Fruit fly (Drosophila melanogaster) S2 (cell line): ENCODE data around the gene eloF.

Source experiments
- CG8478 ChIP-seq: fragments of >200 bp; optimal IDR thresholded peaks from 2 replicates; lab custom pipeline; 2018
- CTCF ChIP-seq, 2 experiments: fragments of >200 bp; optimal IDR thresholded peaks; 2 replicates each; lab custom pipeline; 2018

The eloF gene

DNA sequence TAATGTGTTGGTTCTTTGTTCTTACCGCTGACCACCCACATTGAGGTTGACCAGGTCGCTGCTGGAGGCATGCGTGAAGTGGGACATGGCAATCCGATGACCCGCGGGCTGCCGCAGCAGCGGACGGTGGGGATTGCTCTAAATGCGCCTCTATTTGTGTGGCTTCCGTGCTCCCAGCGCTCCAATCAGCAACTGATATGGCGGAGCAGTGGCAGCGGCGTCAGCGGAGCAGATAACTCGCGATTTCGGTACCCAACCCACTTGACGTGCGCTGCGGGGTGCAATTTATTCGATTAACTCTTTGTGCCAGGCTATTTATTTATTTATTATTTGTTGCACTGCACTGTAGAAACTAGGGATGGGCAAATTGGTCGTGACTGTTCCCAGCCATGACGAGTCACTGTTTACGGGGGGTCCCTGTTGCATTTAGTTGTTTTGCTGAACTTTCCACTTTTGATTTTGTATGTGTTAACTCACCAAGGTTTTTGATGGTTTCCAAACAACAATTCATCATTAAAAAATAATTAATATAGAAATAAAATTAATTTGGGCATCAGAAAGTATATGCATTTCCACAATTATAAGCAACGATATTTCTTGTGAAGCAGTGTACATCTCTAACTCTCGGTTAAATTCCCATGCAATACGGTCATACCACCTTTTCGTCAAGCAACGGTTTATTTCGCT, 13.2 kb upstream of the eloF start, which contains the start of the genes CG9467 and CG8526:
CG9467 (minus strand) TSS at position 383 of the 687 bp plus-strand sequence.
CG8526 (plus strand) TSS at position 637 of the 687 bp plus-strand sequence.
- no peak for TF ChIP-seq CTCF (optimal IDR thresholded peaks at IDR 0.05; lab: Kevin White, UChicago)
- TF ChIP-seq CG8478 (lab: Kevin White, UChicago), result no peak

DNA sequence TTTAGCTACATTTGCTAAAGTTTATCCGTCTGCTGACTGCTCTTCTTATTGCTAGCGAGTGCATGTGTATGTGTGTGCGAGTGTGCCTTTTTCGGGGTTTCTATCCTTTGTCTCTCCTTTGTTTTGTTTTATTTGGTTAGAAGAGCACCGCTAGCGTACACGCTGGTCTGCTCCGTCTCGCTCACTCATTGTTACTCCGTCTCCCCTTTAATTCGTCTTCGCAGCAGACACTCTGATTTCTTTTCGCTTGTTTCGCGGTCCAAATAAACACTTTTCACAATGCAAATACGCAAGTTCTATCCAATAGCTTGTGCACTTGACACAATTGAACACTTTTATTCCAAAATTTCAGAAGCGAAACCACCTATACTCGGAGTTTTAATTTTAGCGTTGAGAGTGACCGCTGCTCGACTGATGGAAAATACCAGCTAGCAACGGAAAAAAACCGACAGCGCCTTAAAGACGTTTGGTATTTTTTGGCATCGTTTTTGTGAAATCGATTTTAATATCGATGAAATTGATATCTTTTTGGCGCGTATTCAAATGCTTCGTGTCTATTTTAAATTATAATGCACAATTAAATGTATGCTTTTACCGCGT, 4.9 kb upstream of the eloF start, which contains the start of gene FBXO11:
FBXO11 (minus strand) TSS at position 423 of the 600 bp plus-strand sequence.
- TF ChIP-seq CTCF (optimal IDR thresholded peaks at IDR 0.05; lab: Kevin White, UChicago) (no peak), CG8478 (lab: Kevin White, UChicago) (no peak)

DNA sequence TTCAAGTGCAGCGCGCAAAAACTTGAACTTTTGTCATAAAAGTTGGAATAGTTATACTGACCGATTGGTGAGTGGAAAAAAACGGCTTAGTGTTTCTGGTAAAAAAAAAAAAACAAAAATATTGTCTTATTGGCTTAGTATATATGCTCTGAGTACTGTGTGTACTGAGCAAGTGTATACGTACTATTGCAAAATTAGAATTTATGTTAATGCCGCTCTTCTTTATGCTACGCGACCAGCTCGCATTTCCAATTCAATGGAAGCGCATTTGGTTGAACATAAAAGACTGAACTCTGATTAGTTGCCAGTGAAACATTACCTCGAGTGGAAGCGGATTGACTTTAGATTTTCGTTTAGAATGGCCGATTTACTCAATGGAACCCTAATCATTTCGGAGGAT, 1.5 kb upstream of the eloF start, which contains the start of gene CG8534:
CG8534 (plus strand) TSS at position 301 of the 400 bp plus-strand sequence.
- TF ChIP-seq CTCF (optimal IDR thresholded peaks at IDR 0.05; lab: Kevin White, UChicago) (no peak), CG8478 (lab: Kevin White, UChicago) (no peak)

dm6 chr3R:9816879-9817278, 2.9 kb downstream of the eloF start, which contains the start of gene CG16904:
Gene CG16904 (minus strand): TSS chr3R:9816979.
- TF ChIP-seq CG8478 (lab: Kevin White, UChicago) (no peak), CTCF (optimal IDR thresholded peaks at IDR 0.05; lab: Kevin White, UChicago) (no peak)

- no peak for TF ChIP-seq CG8478 (lab: Kevin White, UChicago)
- no peak for TF ChIP-seq CTCF (optimal IDR thresholded peaks at IDR 0.05; lab: Kevin White, UChicago)
Measured at dm6 chr3R:9818295-9818694, 4.3 kb downstream of the eloF start, which contains the start of gene CG9459. Gene CG9459 (minus strand): TSS chr3R:9818395.

dm6 chr3R:9819777-9820176, 5.8 kb downstream of the eloF start, which contains the start of gene CG9458:
Gene CG9458 (minus strand): TSS chr3R:9819877.
- TF ChIP-seq CTCF (optimal IDR thresholded peaks at IDR 0.05; lab: Kevin White, UChicago) (no peak), CG8478 (lab: Kevin White, UChicago) (no peak)

DNA sequence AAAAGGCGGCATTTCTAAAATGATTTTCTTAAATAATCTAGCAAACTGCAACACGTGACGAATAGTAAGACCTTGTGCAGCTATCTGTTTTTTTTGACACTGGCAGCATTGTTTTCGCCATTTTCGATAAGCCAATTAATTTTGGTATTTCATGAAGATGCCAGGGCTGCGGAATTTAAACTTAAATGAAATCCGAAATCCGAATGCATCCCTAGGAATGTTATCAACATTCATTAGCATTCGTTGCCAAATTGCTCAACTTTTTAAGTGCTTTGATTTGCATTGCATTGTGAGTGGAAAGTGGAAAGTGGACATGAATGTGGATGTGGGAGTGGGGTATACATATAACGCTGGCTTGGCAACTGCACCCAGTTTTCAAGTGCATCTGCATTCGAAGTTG, 7.1 kb downstream of the eloF start, which contains the start of gene CG42857:
CG42857 (minus strand) TSS at position 101 of the 400 bp plus-strand sequence.
- TF ChIP-seq CG8478 (lab: Kevin White, UChicago) (no peak), CTCF (optimal IDR thresholded peaks at IDR 0.05; lab: Kevin White, UChicago) (no peak)

dm6 chr3R:9823723-9824122, 9.8 kb downstream of the eloF start, which contains the start of gene CG34302:
Gene CG34302 (minus strand): TSS chr3R:9823823.
- TF ChIP-seq CG8478 (lab: Kevin White, UChicago) (no peak), CTCF (optimal IDR thresholded peaks at IDR 0.05; lab: Kevin White, UChicago) (no peak)

- no peak for TF ChIP-seq CG8478 (lab: Kevin White, UChicago)
Measured at dm6 chr3R:9851653-9852052, 37.7 kb downstream of the eloF start.

DNA sequence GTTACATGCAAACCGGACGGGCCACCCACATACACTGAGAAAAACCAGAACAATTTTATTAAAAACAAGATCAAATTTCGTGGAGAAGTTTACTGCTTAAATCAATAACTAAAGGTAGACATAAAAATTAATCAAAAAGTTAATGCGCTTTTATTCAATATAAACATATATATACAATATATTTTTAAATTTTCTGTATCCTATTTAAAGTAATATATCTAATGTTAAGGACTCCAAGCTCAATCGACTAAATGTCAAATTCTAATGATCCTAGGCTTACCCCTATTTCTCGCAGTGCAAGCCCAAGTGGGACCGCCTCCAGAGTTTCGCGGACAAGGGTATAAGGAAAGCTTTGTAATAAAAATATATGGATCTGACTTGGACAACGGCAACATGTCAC, 43.8 kb downstream of the eloF start:
- TF ChIP-seq CTCF (optimal IDR thresholded peaks at IDR 0.05; lab: Kevin White, UChicago) (no peak), CG8478 (lab: Kevin White, UChicago) (no peak)

- TF ChIP-seq CTCF (optimal IDR thresholded peaks at IDR 0.05; lab: Kevin White, UChicago), result no peak
- no peak for TF ChIP-seq CG8478 (lab: Kevin White, UChicago)
Measured at dm6 chr3R:9860561-9860960, 46.6 kb downstream of the eloF start.
